Worm (Caenorhabditis elegans) whole organism, L1 larva: ENCODE measurements around the gene EEED8.15.

Experiments
- C04F5.9 ChIP-seq: sonication (generic microtip); optimal IDR thresholded peaks from 2 replicates; lab custom pipeline; 2016; ENCODE audit warnings: missing genetic modification characterization, missing compliant biosample characterization
- C16A3.4 ChIP-seq: fragments of 150-350 bp; optimal IDR thresholded peaks from 2 replicates; lab custom pipeline; 2014; ENCODE audit warnings: missing biosample characterization, missing genetic modification characterization
- C34B4.2 ChIP-seq: sonication (generic microtip); optimal IDR thresholded peaks from 2 replicates; lab custom pipeline; 2017; ENCODE audit warnings: mild to moderate bottlenecking, missing genetic modification characterization, missing compliant biosample characterization
- F16B12.6 ChIP-seq: fragments of 150-350 bp; optimal IDR thresholded peaks from 2 replicates; lab custom pipeline; 2014; ENCODE audit warnings: missing biosample characterization, missing genetic modification characterization
- Y116A8C.19 ChIP-seq: sonication (generic microtip); optimal IDR thresholded peaks from 2 replicates; lab custom pipeline; 2016; ENCODE audit warnings: missing compliant biosample characterization, missing genetic modification characterization, borderline replicate concordance
- aha-1 ChIP-seq: fragments of 150-350 bp; optimal IDR thresholded peaks from 2 replicates; lab custom pipeline; 2014; ENCODE audit warnings: missing biosample characterization, missing genetic modification characterization
- aly-2 ChIP-seq: fragments of 150-350 bp; optimal IDR thresholded peaks from 2 replicates; lab custom pipeline; 2014; ENCODE audit warnings: missing biosample characterization, missing genetic modification characterization
- ama-1 ChIP-seq: fragments of 150-350 bp; optimal IDR thresholded peaks from 2 replicates; lab custom pipeline; 2014
- blmp-1 ChIP-seq: fragments of 150-350 bp; optimal IDR thresholded peaks from 2 replicates; lab custom pipeline; 2014; ENCODE audit warnings: missing biosample characterization, missing genetic modification characterization
- ceh-63 ChIP-seq: fragments of 200-800 bp; sonication (Bioruptor generic); optimal IDR thresholded peaks from 2 replicates; lab custom pipeline; 2018; ENCODE audit warnings: mild to moderate bottlenecking, missing genetic modification characterization, missing compliant biosample characterization
- ceh-82 ChIP-seq, 3 experiments: fragments of 150-350 bp in 1 of 3; sonication (generic microtip) in 2 of 3; optimal IDR thresholded peaks; 2 replicates each; lab custom pipeline; 2014 to 2017; ENCODE audit warnings: missing biosample characterization in 3 of 3, missing genetic modification characterization in 3 of 3
- efl-1 ChIP-seq, 4 experiments: fragments of 150-350 bp; optimal IDR thresholded peaks in 3 of 4; peaks in 1 of 4; 1 replicate in 1 of 4; 2 replicates in 3 of 4; lab custom pipeline; 2014; ENCODE audit warnings: missing biosample characterization in 2 of 4, missing genetic modification characterization in 2 of 4, missing genetic modification reagents in 2 of 4
- efl-3 ChIP-seq: fragments of 200-800 bp; sonication (Bioruptor generic); optimal IDR thresholded peaks from 2 replicates; lab custom pipeline; 2018; ENCODE audit warnings: mild to moderate bottlenecking, missing genetic modification characterization, missing compliant biosample characterization
- egl-27 ChIP-seq, 2 experiments: fragments of 150-350 bp in 1 of 2; sonication (generic microtip); optimal IDR thresholded peaks; 3 replicates each; lab custom pipeline; 2017 to 2018; ENCODE audit warnings: missing biosample characterization in 2 of 2, missing genetic modification characterization in 2 of 2, missing genetic modification reagents in 2 of 2
- elt-3 ChIP-seq, 6 experiments: fragments of 150-350 bp in 1 of 6; sonication (generic microtip); optimal IDR thresholded peaks; 2 replicates each; lab custom pipeline; 2017 to 2018; ENCODE audit warnings: missing biosample characterization in 6 of 6, missing genetic modification characterization in 6 of 6, inconsistent platforms in 1 of 6
- ets-5 ChIP-seq: fragments of 200-800 bp; sonication (Bioruptor generic); IDR thresholded peaks from 2 replicates; pipeline ENCODE4 v1.3.6; 2022; ENCODE audit warnings: missing genetic modification characterization, missing compliant biosample characterization
- fkh-4 ChIP-seq: sonication (generic microtip); optimal IDR thresholded peaks from 2 replicates; lab custom pipeline; 2016; ENCODE audit warnings: missing compliant biosample characterization, missing genetic modification characterization, borderline replicate concordance
- fos-1 ChIP-seq: fragments of 150-350 bp; optimal IDR thresholded peaks from 2 replicates; lab custom pipeline; 2014; ENCODE audit warnings: missing biosample characterization, missing genetic modification characterization
- grh-1 ChIP-seq: fragments of 200-800 bp; sonication (Bioruptor generic); IDR thresholded peaks from 2 replicates; pipeline ENCODE4 v1.3.6; 2022; ENCODE audit warnings: missing genetic modification reagents, missing genetic modification characterization, missing compliant biosample characterization
- hlh-17 ChIP-seq: fragments of 200-800 bp; sonication (Bioruptor generic); optimal IDR thresholded peaks from 2 replicates; lab custom pipeline; 2018; ENCODE audit warnings: missing genetic modification characterization, mild to moderate bottlenecking, missing compliant biosample characterization, moderate library complexity, borderline replicate concordance
- irx-1 ChIP-seq: sonication (generic microtip); optimal IDR thresholded peaks from 2 replicates; lab custom pipeline; 2016; ENCODE audit warnings: missing genetic modification characterization, missing compliant biosample characterization
- lin-13 ChIP-seq: fragments of 150-350 bp; optimal IDR thresholded peaks from 2 replicates; lab custom pipeline; 2014; ENCODE audit warnings: missing biosample characterization, missing genetic modification reagents, missing genetic modification characterization
- lin-35 ChIP-seq, 2 experiments: fragments of 150-350 bp; optimal IDR thresholded peaks; 2 replicates each; lab custom pipeline; 2014; ENCODE audit warnings: missing biosample characterization in 2 of 2, missing genetic modification characterization in 2 of 2, missing genetic modification reagents in 2 of 2
- lin-39 ChIP-seq: fragments of 150-350 bp; optimal IDR thresholded peaks from 2 replicates; lab custom pipeline; 2014; ENCODE audit warnings: missing biosample characterization, missing genetic modification reagents, missing genetic modification characterization
- lir-3 ChIP-seq: sonication (generic microtip); optimal IDR thresholded peaks from 2 replicates; lab custom pipeline; 2016; ENCODE audit warnings: mild to moderate bottlenecking, missing genetic modification characterization, moderate library complexity, missing compliant biosample characterization; ENCODE audit not compliant: poor library complexity
- lsy-2 ChIP-seq, 2 experiments: fragments of 150-350 bp; optimal IDR thresholded peaks; 2 replicates each; lab custom pipeline; 2014; ENCODE audit warnings: missing biosample characterization in 2 of 2, missing genetic modification characterization in 2 of 2
- mdl-1 ChIP-seq, 2 experiments: fragments of 150-350 bp; optimal IDR thresholded peaks; 2 replicates each; lab custom pipeline; 2014 to 2017; ENCODE audit warnings: missing biosample characterization in 2 of 2, missing genetic modification characterization in 2 of 2, inconsistent platforms in 1 of 2
- mef-2 ChIP-seq: fragments of 150-350 bp; optimal IDR thresholded peaks from 2 replicates; lab custom pipeline; 2014; ENCODE audit warnings: missing biosample characterization, missing genetic modification characterization
- nhr-11 ChIP-seq: fragments of 150-350 bp; optimal IDR thresholded peaks from 2 replicates; lab custom pipeline; 2014; ENCODE audit warnings: missing biosample characterization, missing genetic modification characterization
- nhr-12 ChIP-seq: sonication (generic microtip); optimal IDR thresholded peaks from 2 replicates; lab custom pipeline; 2017; ENCODE audit warnings: missing biosample characterization, missing genetic modification characterization
- nhr-19 ChIP-seq: fragments of 200-800 bp; sonication (Bioruptor generic); conservative IDR thresholded peaks from 2 replicates; pipeline ENCODE4 v1.3.6; 2022; ENCODE audit warnings: missing genetic modification characterization, missing compliant biosample characterization
- nhr-237 ChIP-seq: fragments of 150-350 bp; optimal IDR thresholded peaks from 2 replicates; lab custom pipeline; 2014; ENCODE audit warnings: missing biosample characterization, missing genetic modification characterization
- nhr-71 ChIP-seq: sonication (generic microtip); optimal IDR thresholded peaks from 2 replicates; lab custom pipeline; 2016; ENCODE audit warnings: mild to moderate bottlenecking, missing genetic modification characterization, moderate library complexity, missing compliant biosample characterization
- nhr-77 ChIP-seq: fragments of 150-350 bp; optimal IDR thresholded peaks from 2 replicates; lab custom pipeline; 2014; ENCODE audit warnings: missing biosample characterization, missing genetic modification characterization
- nhr-85 ChIP-seq: sonication (generic microtip); peaks from one replicate; lab custom pipeline; 2016; ENCODE audit warnings: missing genetic modification characterization, inconsistent platforms, missing compliant biosample characterization
- nhr-90 ChIP-seq: sonication (generic microtip); optimal IDR thresholded peaks from 2 replicates; lab custom pipeline; 2016; ENCODE audit warnings: mild to moderate bottlenecking, missing genetic modification characterization, missing compliant biosample characterization; ENCODE audit not compliant: poor library complexity
- pqm-1 ChIP-seq: sonication (generic microtip); optimal IDR thresholded peaks from 3 replicates; lab custom pipeline; 2017; ENCODE audit warnings: missing biosample characterization, missing genetic modification characterization
- rnt-1 ChIP-seq: sonication (generic microtip); optimal IDR thresholded peaks from 2 replicates; lab custom pipeline; 2016; ENCODE audit warnings: mild to moderate bottlenecking, missing genetic modification characterization, moderate library complexity, missing compliant biosample characterization
- skn-1 ChIP-seq: fragments of 150-350 bp; optimal IDR thresholded peaks from 2 replicates; lab custom pipeline; 2014; ENCODE audit warnings: missing biosample characterization, missing genetic modification characterization
- snpc-4 ChIP-seq: fragments of 150-350 bp; optimal IDR thresholded peaks from 2 replicates; lab custom pipeline; 2014; ENCODE audit warnings: missing biosample characterization, missing genetic modification characterization
- snu-23 ChIP-seq: sonication (generic microtip); optimal IDR thresholded peaks from 2 replicates; lab custom pipeline; 2016; ENCODE audit warnings: missing genetic modification characterization, missing compliant biosample characterization
- sup-37 ChIP-seq: fragments of 200-800 bp; sonication (Bioruptor generic); optimal IDR thresholded peaks from 2 replicates; lab custom pipeline; 2018; ENCODE audit warnings: mild to moderate bottlenecking, missing genetic modification characterization, missing compliant biosample characterization
- tbx-2 ChIP-seq: sonication (generic microtip); optimal IDR thresholded peaks from 2 replicates; lab custom pipeline; 2016; ENCODE audit warnings: missing genetic modification characterization, missing compliant biosample characterization
- unc-130 ChIP-seq: fragments of 150-350 bp; optimal IDR thresholded peaks from 2 replicates; lab custom pipeline; 2017; ENCODE audit warnings: missing biosample characterization, missing genetic modification characterization, inconsistent platforms
- unc-30 ChIP-seq: sonication (generic microtip); optimal IDR thresholded peaks from 2 replicates; lab custom pipeline; 2017; ENCODE audit warnings: missing biosample characterization, missing genetic modification characterization
- unc-62 ChIP-seq: fragments of 150-350 bp; optimal IDR thresholded peaks from 2 replicates; lab custom pipeline; 2014; ENCODE audit warnings: missing biosample characterization, missing genetic modification reagents, missing genetic modification characterization
- unc-86 ChIP-seq: sonication (generic microtip); optimal IDR thresholded peaks from 2 replicates; lab custom pipeline; 2016; ENCODE audit warnings: missing genetic modification characterization, missing compliant biosample characterization
- unc-98 ChIP-seq: fragments of 200-800 bp; sonication (Bioruptor generic); IDR thresholded peaks from 2 replicates; pipeline ENCODE4 v1.3.6; 2022; ENCODE audit warnings: missing genetic modification characterization, missing compliant biosample characterization
- xbp-1 ChIP-seq: sonication (generic microtip); optimal IDR thresholded peaks from 2 replicates; lab custom pipeline; 2016; ENCODE audit warnings: missing genetic modification characterization, missing compliant biosample characterization
- ztf-4 ChIP-seq: fragments of 150-350 bp; optimal IDR thresholded peaks from 2 replicates; lab custom pipeline; 2014; ENCODE audit warnings: missing biosample characterization, missing genetic modification characterization

EEED8.15 gene

ce11 chrII:5423832-5424231 is 4.8 kb downstream of the EEED8.15 start, which contains the start of gene F07F6.7:
Gene F07F6.7, minus strand, starts transcription at chrII:5423858.
- TF ChIP-seq fos-1 (tag; lab: Kevin White, UChicago) (no peak), C16A3.4 (tag; lab: Kevin White, UChicago) (no peak), unc-130 (tag; lab: Kevin White, UChicago) (no peak), lsy-2 (tag; optimal IDR thresholded peaks at IDR 0.05; lab: Kevin White, UChicago) (peak; percentile 8 to 20), grh-1 (no peak), fkh-4 (no peak), lin-39 (tag; lab: Kevin White, UChicago) (no peak), nhr-71 (tag; lab: Kevin White, UChicago) (peak; percentile 32), hlh-17 (no peak), nhr-85 (tag; lab: Kevin White, UChicago) (peak; percentile 51), C04F5.9 (no peak), ztf-4 (tag; lab: Kevin White, UChicago) (no peak), snu-23 (GFP tag; lab: Kevin White, UChicago) (peak; percentile 6)

- no peak for TF ChIP-seq nhr-77
- no peak for TF ChIP-seq mef-2 (tag; lab: Kevin White, UChicago)
- no peak for TF ChIP-seq ceh-82 (tag; optimal IDR thresholded peaks at IDR 0.05; lab: Kevin White, UChicago)
- no peak for TF ChIP-seq efl-3
- TF ChIP-seq Y116A8C.19 (tag; lab: Kevin White, UChicago), result no peak
- TF ChIP-seq ama-1, result no peak
- no peak for TF ChIP-seq tbx-2 (tag; lab: Kevin White, UChicago)
- no peak for TF ChIP-seq unc-86 (tag; lab: Kevin White, UChicago)
- no peak for TF ChIP-seq pqm-1 (tag; lab: Kevin White, UChicago)
- no peak for TF ChIP-seq F16B12.6 (tag; lab: Kevin White, UChicago)
- TF ChIP-seq aha-1 (tag; lab: Kevin White, UChicago), result no peak
- no peak for TF ChIP-seq unc-30 (tag; lab: Kevin White, UChicago)
Measured at ce11 chrII:5425633-5426032, 6.6 kb downstream of the EEED8.15 start, which contains the start of gene F07F6.8. Gene F07F6.8, minus strand, starts transcription at chrII:5425733.

- TF ChIP-seq lin-13 (GFP tag; lab: Kevin White, UChicago) (peak; percentile 37), fkh-4 (no peak), aly-2 (tag; lab: Kevin White, UChicago) (no peak), skn-1 (tag; lab: Kevin White, UChicago) (peak; percentile 17), lin-35 (GFP tag; optimal IDR thresholded peaks at IDR 0.05; lab: Kevin White, UChicago) (peak; percentile 60 to 78), lir-3 (tag; lab: Kevin White, UChicago) (peak; percentile 12), C34B4.2 (tag; lab: Kevin White, UChicago) (no peak), unc-98 (GFP tag; lab: Robert Waterston, UW) (no peak), unc-62 (GFP tag; lab: Kevin White, UChicago) (no peak), pqm-1 (tag; lab: Kevin White, UChicago) (no peak), nhr-12 (tag; lab: Kevin White, UChicago) (no peak), snpc-4 (tag; lab: Kevin White, UChicago) (peak; percentile 6), nhr-71 (tag; lab: Kevin White, UChicago) (peak; percentile 78), irx-1 (tag; lab: Kevin White, UChicago) (no peak), ceh-82 (tag; optimal IDR thresholded peaks at IDR 0.05; lab: Kevin White, UChicago) (no peak), nhr-237 (no peak), xbp-1 (tag; lab: Kevin White, UChicago) (peak; percentile 19), efl-1 (optimal IDR thresholded peaks at IDR 0.05; lab: Kevin White, UChicago) (peak; percentile 45 to 55), efl-1 (GFP tag; optimal IDR thresholded peaks at IDR 0.05 in 1 of 2; lab: Kevin White, UChicago) (peak; percentile 45 to 89), mdl-1 (tag; optimal IDR thresholded peaks at IDR 0.05; lab: Kevin White, UChicago) (peak in 1 of 2 experiments; percentile 62), ets-5 (GFP tag; lab: Robert Waterston, UW) (no peak), tbx-2 (tag; lab: Kevin White, UChicago) (no peak), elt-3 (tag; optimal IDR thresholded peaks at IDR 0.05; lab: Kevin White, UChicago) (peak in 1 of 6 experiments; percentile 74), aha-1 (tag; lab: Kevin White, UChicago) (no peak), blmp-1 (tag; lab: Kevin White, UChicago) (peak; percentile 34), nhr-90 (tag; lab: Kevin White, UChicago) (peak; percentile 17), C16A3.4 (tag; lab: Kevin White, UChicago) (peak; percentile 55), ceh-63 (GFP tag; lab: Kevin White, UChicago) (no peak), nhr-11 (tag; lab: Kevin White, UChicago) (no peak), sup-37 (GFP tag; lab: Kevin White, UChicago) (no peak), rnt-1 (peak; percentile 71), nhr-19 (GFP tag; lab: Robert Waterston, UW) (peak; percentile 21; the same call in 1 of the 2 replicates), egl-27 (tag; optimal IDR thresholded peaks at IDR 0.05; lab: Kevin White, UChicago) (no peak)
Measured at ce11 chrII:5426054-5426453, 7.0 kb downstream of the EEED8.15 start.
